Worm (Caenorhabditis elegans) whole organism, L2 larva: ENCODE data around the gene D1005.6.

Experiments
- C34F6.9 ChIP-seq: fragments of 150-350 bp; optimal IDR thresholded peaks from 2 replicates; lab custom pipeline; 2014; ENCODE audit warnings: missing biosample characterization, missing genetic modification characterization
- F13H6.1 ChIP-seq: sonication (generic microtip); optimal IDR thresholded peaks from 2 replicates; lab custom pipeline; 2016; ENCODE audit warnings: missing genetic modification characterization, missing compliant biosample characterization
- R02D3.7 ChIP-seq: fragments of 150-350 bp; optimal IDR thresholded peaks from 2 replicates; lab custom pipeline; 2014; ENCODE audit warnings: missing biosample characterization, missing genetic modification characterization
- ZK546.5 ChIP-seq: sonication (generic microtip); optimal IDR thresholded peaks from 2 replicates; lab custom pipeline; 2017; ENCODE audit warnings: missing biosample characterization, missing genetic modification characterization
- alr-1 ChIP-seq: fragments of 150-350 bp; optimal IDR thresholded peaks from 2 replicates; lab custom pipeline; 2014; ENCODE audit warnings: missing biosample characterization, missing genetic modification characterization
- aly-2 ChIP-seq: fragments of 150-350 bp; optimal IDR thresholded peaks from 2 replicates; lab custom pipeline; 2014; ENCODE audit warnings: missing biosample characterization, missing genetic modification characterization
- blmp-1 ChIP-seq: sonication (generic microtip); optimal IDR thresholded peaks from 2 replicates; lab custom pipeline; 2017; ENCODE audit warnings: missing genetic modification characterization, mild to moderate bottlenecking, missing compliant biosample characterization, antibody characterized with exemption, moderate library complexity; ENCODE audit not compliant: insufficient read depth
- ceh-82 ChIP-seq: fragments of 150-350 bp; optimal IDR thresholded peaks from 2 replicates; lab custom pipeline; 2014; ENCODE audit warnings: missing biosample characterization, missing genetic modification characterization
- dmd-4 ChIP-seq: sonication (generic microtip); optimal IDR thresholded peaks from 2 replicates; lab custom pipeline; 2017; ENCODE audit warnings: missing biosample characterization, missing genetic modification characterization
- egl-27 ChIP-seq: sonication (generic microtip); optimal IDR thresholded peaks from 3 replicates; lab custom pipeline; 2017; ENCODE audit warnings: missing biosample characterization, missing genetic modification reagents, missing genetic modification characterization
- elt-1 ChIP-seq: fragments of 150-350 bp; optimal IDR thresholded peaks from 2 replicates; lab custom pipeline; 2014; ENCODE audit warnings: missing biosample characterization, missing genetic modification characterization
- fos-1 ChIP-seq: fragments of 150-350 bp; optimal IDR thresholded peaks from 2 replicates; lab custom pipeline; 2014; ENCODE audit warnings: missing biosample characterization, missing genetic modification characterization
- lin-11 ChIP-seq: fragments of 150-350 bp; sonication (generic microtip); optimal IDR thresholded peaks from 2 replicates; lab custom pipeline; 2014; ENCODE audit warnings: missing biosample characterization, missing genetic modification characterization, inconsistent platforms, mixed read lengths
- lin-13 ChIP-seq: fragments of 150-350 bp; optimal IDR thresholded peaks from 2 replicates; lab custom pipeline; 2014; ENCODE audit warnings: missing biosample characterization, missing genetic modification reagents, missing genetic modification characterization
- lin-39 ChIP-seq: fragments of 150-350 bp; optimal IDR thresholded peaks from 2 replicates; lab custom pipeline; 2014; ENCODE audit warnings: missing biosample characterization, missing genetic modification reagents, missing genetic modification characterization
- lsy-2 ChIP-seq, 2 experiments: fragments of 150-350 bp in 1 of 2; sonication (generic microtip) in 1 of 2; optimal IDR thresholded peaks; 2 replicates each; lab custom pipeline; 2014 to 2017; ENCODE audit warnings: missing biosample characterization in 2 of 2, missing genetic modification characterization in 2 of 2
- mab-5 ChIP-seq: fragments of 150-350 bp; optimal IDR thresholded peaks from 2 replicates; lab custom pipeline; 2014; ENCODE audit warnings: missing biosample characterization, missing genetic modification characterization
- mdl-1 ChIP-seq, 2 experiments: fragments of 150-350 bp in 1 of 2; sonication (generic microtip) in 1 of 2; optimal IDR thresholded peaks; 2 replicates each; lab custom pipeline; 2017; ENCODE audit warnings: missing biosample characterization in 2 of 2, missing genetic modification characterization in 2 of 2
- nhr-12 ChIP-seq: fragments of 150-350 bp; optimal IDR thresholded peaks from 2 replicates; lab custom pipeline; 2014; ENCODE audit warnings: missing biosample characterization, missing genetic modification characterization
- nhr-129 ChIP-seq: fragments of 150-350 bp; optimal IDR thresholded peaks from 2 replicates; lab custom pipeline; 2014; ENCODE audit warnings: missing biosample characterization, missing genetic modification characterization
- nhr-21 ChIP-seq: fragments of 150-350 bp; optimal IDR thresholded peaks from 2 replicates; lab custom pipeline; 2014; ENCODE audit warnings: missing biosample characterization, missing genetic modification characterization
- nhr-23 ChIP-seq: fragments of 150-350 bp; optimal IDR thresholded peaks from 2 replicates; lab custom pipeline; 2014; ENCODE audit warnings: missing biosample characterization, missing genetic modification reagents, missing genetic modification characterization
- nhr-237 ChIP-seq: fragments of 150-350 bp; optimal IDR thresholded peaks from 2 replicates; lab custom pipeline; 2014; ENCODE audit warnings: missing biosample characterization, missing genetic modification characterization
- nhr-25 ChIP-seq: fragments of 150-350 bp; sonication (generic microtip); optimal IDR thresholded peaks from 3 replicates; lab custom pipeline; 2014; ENCODE audit warnings: missing biosample characterization, missing genetic modification characterization
- nhr-6 ChIP-seq: fragments of 150-350 bp; optimal IDR thresholded peaks from 2 replicates; lab custom pipeline; 2014; ENCODE audit warnings: missing biosample characterization, missing genetic modification characterization
- nhr-77 ChIP-seq: fragments of 150-350 bp; optimal IDR thresholded peaks from 2 replicates; lab custom pipeline; 2014; ENCODE audit warnings: missing biosample characterization, missing genetic modification characterization
- peb-1 ChIP-seq: fragments of 150-350 bp; optimal IDR thresholded peaks from 2 replicates; lab custom pipeline; 2014; ENCODE audit warnings: missing biosample characterization, missing genetic modification characterization
- sem-4 ChIP-seq: fragments of 150-350 bp; optimal IDR thresholded peaks from 2 replicates; lab custom pipeline; 2014; ENCODE audit warnings: missing biosample characterization, missing genetic modification reagents, missing genetic modification characterization
- skn-1 ChIP-seq: sonication (generic microtip); optimal IDR thresholded peaks from 2 replicates; lab custom pipeline; 2017; ENCODE audit warnings: missing biosample characterization, missing genetic modification characterization
- sma-9 ChIP-seq, 2 experiments: fragments of 150-350 bp in 1 of 2; sonication (generic microtip) in 1 of 2; optimal IDR thresholded peaks; 2 replicates each; lab custom pipeline; 2014 to 2016; ENCODE audit warnings: missing genetic modification characterization in 2 of 2, mild to moderate bottlenecking in 1 of 2, missing biosample characterization in 1 of 2, missing compliant biosample characterization in 1 of 2, missing genetic modification reagents in 1 of 2, moderate library complexity in 1 of 2
- unc-39 ChIP-seq: fragments of 150-350 bp; optimal IDR thresholded peaks from 2 replicates; lab custom pipeline; 2014; ENCODE audit warnings: missing biosample characterization, missing genetic modification characterization
- unc-62 ChIP-seq: fragments of 150-350 bp; optimal IDR thresholded peaks from 2 replicates; lab custom pipeline; 2014; ENCODE audit warnings: missing biosample characterization, missing genetic modification reagents, missing genetic modification characterization
- zag-1 ChIP-seq: fragments of 150-350 bp; optimal IDR thresholded peaks from 2 replicates; lab custom pipeline; 2014; ENCODE audit warnings: missing biosample characterization, missing genetic modification characterization
- ztf-1 ChIP-seq: fragments of 200-800 bp; sonication (Bioruptor generic); conservative IDR thresholded peaks from 2 replicates; pipeline ENCODE4 v1.3.6; 2022; ENCODE audit warnings: missing genetic modification characterization, missing compliant biosample characterization
- ztf-4 ChIP-seq: fragments of 150-350 bp; optimal IDR thresholded peaks from 2 replicates; lab custom pipeline; 2014; ENCODE audit warnings: missing biosample characterization, missing genetic modification characterization

D1005.6 gene

DNA sequence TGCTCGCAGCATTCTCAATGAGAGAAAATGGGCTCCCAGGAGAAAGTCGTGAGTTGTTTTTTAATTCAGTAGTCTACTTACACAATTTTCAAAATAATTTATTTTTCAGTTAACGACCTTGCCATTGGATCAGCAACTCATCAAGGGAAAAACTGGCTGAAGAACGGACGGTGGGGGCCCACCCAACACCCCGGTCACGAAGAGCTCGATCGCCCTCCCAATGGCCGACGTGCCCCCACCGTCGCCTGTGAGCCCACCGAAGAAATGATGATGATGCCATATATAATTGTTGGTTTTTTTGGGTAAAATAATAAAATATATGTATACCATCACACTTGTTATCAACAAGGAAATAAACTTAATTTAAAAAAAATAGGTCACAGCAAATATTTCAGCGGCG, 38.3 kb upstream of the D1005.6 start:
- TF ChIP-seq R02D3.7 (tag; lab: Kevin White, UChicago) (no peak), mab-5 (no peak), F13H6.1 (no peak), C34F6.9 (tag; lab: Kevin White, UChicago) (no peak), aly-2 (tag; lab: Kevin White, UChicago) (no peak), nhr-25 (tag; lab: Kevin White, UChicago) (no peak), nhr-237 (no peak), zag-1 (tag; lab: Kevin White, UChicago) (no peak), egl-27 (tag; lab: Kevin White, UChicago) (no peak)

DNA sequence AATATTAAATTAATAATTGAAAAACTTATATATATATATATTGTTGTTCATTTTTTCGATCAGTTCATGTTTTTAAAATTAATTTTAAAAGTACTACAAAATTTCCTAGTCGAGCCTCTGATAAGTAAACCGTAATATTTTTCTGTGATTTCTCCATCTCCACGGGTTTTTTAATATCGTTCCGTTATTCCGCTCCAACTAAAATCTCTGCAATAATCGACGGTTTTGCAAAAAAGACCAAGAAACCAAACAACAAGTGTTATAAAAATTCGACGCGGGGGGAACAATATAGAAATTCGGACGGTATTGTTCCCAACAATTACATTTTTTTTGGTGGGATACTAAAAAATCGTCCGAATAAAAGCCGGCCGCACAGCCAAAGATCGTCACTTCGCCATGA, 37.9 kb upstream of the D1005.6 start, which contains the start of gene F09E10.1:
Gene F09E10.1 (plus strand): TSS at position 301 of the 400 bp plus-strand sequence.
- TF ChIP-seq nhr-77 (tag; lab: Kevin White, UChicago) = no peak
- no peak for TF ChIP-seq sem-4 (tag; lab: Kevin White, UChicago)
- no peak for TF ChIP-seq lin-11 (tag; lab: Kevin White, UChicago)
- no peak for TF ChIP-seq alr-1 (tag; lab: Kevin White, UChicago)
- no peak for TF ChIP-seq mab-5
- no peak for TF ChIP-seq nhr-21
- TF ChIP-seq ceh-82 (tag; lab: Kevin White, UChicago) = no peak
- no peak for TF ChIP-seq zag-1 (tag; lab: Kevin White, UChicago)
- no peak for TF ChIP-seq unc-62 (GFP tag; lab: Kevin White, UChicago)
- no peak for TF ChIP-seq skn-1
- no peak for TF ChIP-seq peb-1 (tag; lab: Kevin White, UChicago)
- TF ChIP-seq lin-39 (tag; lab: Kevin White, UChicago) = no peak
- TF ChIP-seq sma-9 (GFP tag; optimal IDR thresholded peaks at IDR 0.05; lab: Kevin White, UChicago) = no peak
- TF ChIP-seq sma-9 (tag; optimal IDR thresholded peaks at IDR 0.05; lab: Kevin White, UChicago) = no peak

DNA sequence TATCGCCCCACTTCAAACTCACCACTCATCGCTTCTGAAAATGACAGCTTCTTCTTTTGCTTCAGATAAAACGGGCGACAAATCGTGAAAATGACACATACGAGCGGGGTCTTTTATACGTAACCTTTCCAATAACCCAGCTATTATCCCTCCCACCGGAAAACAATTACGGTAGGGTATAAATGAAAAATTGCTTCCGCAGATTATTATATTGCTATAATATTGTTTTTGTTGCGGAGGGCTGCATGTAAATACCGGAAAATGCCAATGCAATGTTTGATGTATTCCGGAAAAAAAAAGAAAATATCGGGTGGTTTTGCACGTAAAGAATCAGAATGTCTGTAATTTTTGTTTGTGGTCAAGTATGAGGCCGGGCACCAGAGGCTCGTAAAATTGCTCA, 37.2 kb upstream of the D1005.6 start, which contains the start of gene F09E10.7:
Gene F09E10.7 (minus strand): TSS at position 101 of the 400 bp plus-strand sequence.
- TF ChIP-seq blmp-1 = no peak
- TF ChIP-seq mdl-1 (tag; optimal IDR thresholded peaks at IDR 0.05; lab: Kevin White, UChicago) = no peak
- no peak for TF ChIP-seq zag-1 (tag; lab: Kevin White, UChicago)
- TF ChIP-seq ZK546.5 (tag; lab: Kevin White, UChicago) = no peak
- TF ChIP-seq F13H6.1 = no peak
- TF ChIP-seq unc-62 (GFP tag; lab: Kevin White, UChicago) = no peak
- no peak for TF ChIP-seq ztf-4 (tag; lab: Kevin White, UChicago)
- TF ChIP-seq skn-1 = no peak
- TF ChIP-seq elt-1 (tag; lab: Kevin White, UChicago) = no peak
- TF ChIP-seq fos-1 = no peak

DNA sequence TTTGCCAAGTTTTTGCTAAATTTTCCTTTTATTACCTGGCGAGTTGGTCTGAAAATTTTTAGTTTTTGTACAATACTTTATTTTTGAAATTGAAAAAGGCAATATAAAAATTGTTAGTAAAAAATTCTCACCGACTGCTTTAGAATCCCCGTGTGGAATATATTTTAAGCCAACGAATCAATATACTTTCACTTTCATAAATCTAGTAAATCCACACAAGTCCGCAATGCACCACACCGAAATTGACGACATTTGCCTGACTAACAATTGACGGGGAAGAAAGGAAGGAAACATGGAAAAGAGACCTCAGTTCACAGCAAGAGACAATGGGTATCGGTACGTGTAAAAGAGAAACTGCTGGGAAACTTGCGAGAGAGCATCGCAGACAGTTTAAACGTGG, 34.9 kb upstream of the D1005.6 start:
- TF ChIP-seq sem-4 (tag; lab: Kevin White, UChicago) (no peak), nhr-129 (peak; percentile 45)

DNA sequence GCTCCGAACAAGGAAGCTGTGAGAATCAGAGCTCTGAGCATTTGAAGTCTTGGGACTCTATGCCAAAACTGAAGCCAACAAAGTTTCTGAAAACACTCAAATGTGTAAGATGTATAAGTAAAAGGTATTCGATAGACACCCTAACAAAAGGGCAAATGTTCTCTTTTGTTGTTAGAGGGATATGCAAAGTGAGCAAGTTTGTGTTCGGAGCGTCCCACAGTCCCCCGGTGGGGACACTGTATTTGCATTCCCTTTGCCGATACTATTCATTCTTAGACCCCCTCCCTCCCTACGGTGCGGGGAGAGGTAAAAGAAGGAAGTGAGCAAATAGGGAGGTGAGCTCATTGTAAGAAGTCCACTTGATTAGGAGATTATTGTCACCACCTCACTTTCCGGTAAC, 33.0 kb upstream of the D1005.6 start, which contains the start of gene F09E10.6:
Gene F09E10.6 (minus strand): TSS at position 101 of the 400 bp plus-strand sequence.
- TF ChIP-seq nhr-6 (tag; lab: Kevin White, UChicago) (no peak), ztf-1 (GFP tag; lab: Robert Waterston, UW) (no peak), peb-1 (tag; lab: Kevin White, UChicago) (no peak), lsy-2 (tag; optimal IDR thresholded peaks at IDR 0.05; lab: Kevin White, UChicago) (no peak), ceh-82 (tag; lab: Kevin White, UChicago) (no peak), nhr-12 (no peak), lin-39 (tag; lab: Kevin White, UChicago) (no peak), blmp-1 (no peak), unc-39 (tag; lab: Kevin White, UChicago) (no peak), nhr-77 (tag; lab: Kevin White, UChicago) (no peak), egl-27 (tag; lab: Kevin White, UChicago) (no peak), nhr-23 (no peak), ztf-4 (tag; lab: Kevin White, UChicago) (no peak), dmd-4 (tag; lab: Kevin White, UChicago) (no peak), lin-13 (GFP tag; lab: Kevin White, UChicago) (no peak), nhr-129 (no peak), C34F6.9 (tag; lab: Kevin White, UChicago) (no peak)
